Fruit fly (Drosophila melanogaster) Kc167 (cell line): ENCODE measurements around the gene Ost48.

Experiments
- Myc ChIP-seq: fragments of >200 bp; optimal IDR thresholded peaks from 2 replicates; lab custom pipeline; 2017; ENCODE audit warnings: missing external identifiers
- Sin3A ChIP-seq: fragments of >200 bp; optimal IDR thresholded peaks from 2 replicates; lab custom pipeline; 2018; ENCODE audit warnings: missing external identifiers
- h ChIP-seq: fragments of >200 bp; optimal IDR thresholded peaks from 3 replicates; lab custom pipeline; 2018; ENCODE audit warnings: missing external identifiers
- insv ChIP-seq: fragments of >200 bp; optimal IDR thresholded peaks from 3 replicates; lab custom pipeline; 2018; ENCODE audit warnings: missing external identifiers
- psq ChIP-seq: fragments of >200 bp; optimal IDR thresholded peaks from 2 replicates; lab custom pipeline; 2017; ENCODE audit warnings: missing external identifiers
- ttk ChIP-seq: sonication (Bioruptor generic); optimal IDR thresholded peaks from 2 replicates; lab custom pipeline; 2017; ENCODE audit warnings: missing external identifiers

The Ost48 gene

dm6 chrX:9164510-9165506 lies 6.5 kb upstream of the Ost48 start:
- TF ChIP-seq ttk (lab: Kevin White, UChicago) (no peak), Myc (lab: Kevin White, UChicago) (no peak), h (lab: Kevin White, UChicago) (no peak), psq (lab: Kevin White, UChicago) (no peak), Sin3A (lab: Kevin White, UChicago) (no peak), insv (lab: Kevin White, UChicago) (no peak)

- TF ChIP-seq Sin3A (lab: Kevin White, UChicago) (no peak), ttk (lab: Kevin White, UChicago) (no peak), Myc (lab: Kevin White, UChicago) (no peak), psq (lab: Kevin White, UChicago) (no peak), insv (lab: Kevin White, UChicago) (no peak), h (lab: Kevin White, UChicago) (no peak)
These were observed 5.6 kb upstream of the Ost48 start for dm6 chrX:9163645-9164509.

dm6 chrX:9163110-9163509 lies 4.8 kb upstream of the Ost48 start, which contains the start of gene mei-P26:
Gene mei-P26, plus strand, starts transcription at chrX:9163255.
- no peak for TF ChIP-seq ttk (lab: Kevin White, UChicago)
- no peak for TF ChIP-seq Myc (lab: Kevin White, UChicago)
- TF ChIP-seq psq (lab: Kevin White, UChicago): no peak
- no peak for TF ChIP-seq h (lab: Kevin White, UChicago)
- TF ChIP-seq insv (lab: Kevin White, UChicago): no peak
- no peak for TF ChIP-seq Sin3A (lab: Kevin White, UChicago)

dm6 chrX:9161912-9162311 lies 3.6 kb upstream of the Ost48 start, which contains the start of the genes Zpr1 and CG44532:
Gene Zpr1, minus strand, starts transcription at chrX:9162090.
Gene CG44532, plus strand, starts transcription at chrX:9162092.
- TF ChIP-seq Myc (lab: Kevin White, UChicago): no peak
- TF ChIP-seq ttk (lab: Kevin White, UChicago): no peak
- no peak for TF ChIP-seq Sin3A (lab: Kevin White, UChicago)
- TF ChIP-seq psq (lab: Kevin White, UChicago): no peak
- TF ChIP-seq h (lab: Kevin White, UChicago): no peak
- no peak for TF ChIP-seq insv (lab: Kevin White, UChicago)

dm6 chrX:9159736-9160135 lies 1.4 kb upstream of the Ost48 start, which contains the start of gene NdufA3:
Gene NdufA3, minus strand, starts transcription at chrX:9160052.
- TF ChIP-seq psq (lab: Kevin White, UChicago): no peak
- TF ChIP-seq ttk (lab: Kevin White, UChicago): no peak
- no peak for TF ChIP-seq Sin3A (lab: Kevin White, UChicago)
- TF ChIP-seq h (lab: Kevin White, UChicago): no peak
- TF ChIP-seq Myc (lab: Kevin White, UChicago): no peak
- TF ChIP-seq insv (lab: Kevin White, UChicago): no peak

- no peak for TF ChIP-seq Sin3A (lab: Kevin White, UChicago)
- TF ChIP-seq insv (lab: Kevin White, UChicago): no peak
- TF ChIP-seq Myc (lab: Kevin White, UChicago): no peak
- TF ChIP-seq h (lab: Kevin White, UChicago): no peak
- no peak for TF ChIP-seq psq (lab: Kevin White, UChicago)
- no peak for TF ChIP-seq ttk (lab: Kevin White, UChicago)
These were observed 1.9 kb downstream of the Ost48 start, which contains the start of gene His3.3B for dm6 chrX:9156388-9156823. Gene His3.3B, minus strand, starts transcription at chrX:9156669.

- no peak for TF ChIP-seq psq (lab: Kevin White, UChicago)
These were observed 2.5 kb downstream of the Ost48 start for dm6 chrX:9155715-9156387.

- TF ChIP-seq insv (lab: Kevin White, UChicago): no peak
- TF ChIP-seq Sin3A (lab: Kevin White, UChicago): no peak
These were observed 3.2 kb downstream of the Ost48 start for dm6 chrX:9155134-9155533.

dm6 chrX:9152127-9152598 lies 6.2 kb downstream of the Ost48 start:
- TF ChIP-seq Myc (lab: Kevin White, UChicago) (no peak), psq (lab: Kevin White, UChicago) (no peak), Sin3A (lab: Kevin White, UChicago) (no peak), ttk (lab: Kevin White, UChicago) (no peak), h (lab: Kevin White, UChicago) (no peak), insv (lab: Kevin White, UChicago) (no peak)

- no peak for TF ChIP-seq insv (lab: Kevin White, UChicago)
- TF ChIP-seq Myc (lab: Kevin White, UChicago): no peak
- TF ChIP-seq psq (lab: Kevin White, UChicago): no peak
- no peak for TF ChIP-seq Sin3A (lab: Kevin White, UChicago)
- no peak for TF ChIP-seq ttk (lab: Kevin White, UChicago)
- TF ChIP-seq h (lab: Kevin White, UChicago): no peak
These were observed 9.3 kb downstream of the Ost48 start, which contains the start of the genes fh and Bap111 for dm6 chrX:9148989-9149522. Gene fh, minus strand, starts transcription at chrX:9149071. Gene Bap111, plus strand, starts transcription at chrX:9149309.
